Fruit fly (Drosophila melanogaster) whole organism, prepupa: Measurements from ENCODE around the gene Tlk.

Source experiments
- Blimp-1 ChIP-seq: fragments of 200-800 bp; sonication (Bioruptor generic); optimal IDR thresholded peaks from 3 replicates; lab custom pipeline; 2017; ENCODE audit warnings: missing biosample characterization, missing genetic modification characterization, mild to moderate bottlenecking, moderate library complexity, missing genetic modification reagents
- CG16779 ChIP-seq: fragments of 200-800 bp; sonication (Bioruptor generic); optimal IDR thresholded peaks from 3 replicates; lab custom pipeline; 2017; ENCODE audit warnings: missing biosample characterization, mild to moderate bottlenecking, missing genetic modification characterization
- CG6808 ChIP-seq: fragments of 200-800 bp; sonication (Bioruptor generic); optimal IDR thresholded peaks from 3 replicates; lab custom pipeline; 2017; ENCODE audit warnings: missing biosample characterization, missing genetic modification characterization, mild to moderate bottlenecking, moderate library complexity, missing genetic modification reagents
- CG8119 ChIP-seq: fragments of 200-800 bp; sonication (Bioruptor generic); IDR thresholded peaks from 3 replicates; pipeline ENCODE4 v1.3.6; 2022; ENCODE audit warnings: missing biosample characterization, missing genetic modification characterization
- Gug ChIP-seq: fragments of 200-800 bp; sonication (Bioruptor generic); IDR thresholded peaks from 2 replicates; pipeline ENCODE4 v1.3.6; 2022; ENCODE audit warnings: missing biosample characterization, missing genetic modification characterization
- cyc ChIP-seq: fragments of 200-800 bp; sonication (Bioruptor generic); optimal IDR thresholded peaks from 3 replicates; lab custom pipeline; 2016; ENCODE audit warnings: missing biosample characterization, missing genetic modification characterization
- dac ChIP-seq: fragments of 200-800 bp; sonication (Bioruptor generic); optimal IDR thresholded peaks from 2 replicates; lab custom pipeline; 2017; ENCODE audit warnings: missing biosample characterization, mild to moderate bottlenecking, missing genetic modification characterization
- fd59A ChIP-seq: fragments of 200-800 bp; sonication (Bioruptor generic); optimal IDR thresholded peaks from 2 replicates; lab custom pipeline; 2017; ENCODE audit warnings: missing biosample characterization, mild to moderate bottlenecking, missing genetic modification characterization, missing genetic modification reagents
- pdm3 ChIP-seq: fragments of 200-800 bp; sonication (Bioruptor generic); optimal IDR thresholded peaks from 3 replicates; lab custom pipeline; 2016; ENCODE audit warnings: missing biosample characterization, missing genetic modification characterization
- vri ChIP-seq: fragments of 200-800 bp; sonication (Bioruptor generic); optimal IDR thresholded peaks from 3 replicates; lab custom pipeline; 2016; ENCODE audit warnings: missing biosample characterization, mild to moderate bottlenecking, missing genetic modification characterization

DNA sequence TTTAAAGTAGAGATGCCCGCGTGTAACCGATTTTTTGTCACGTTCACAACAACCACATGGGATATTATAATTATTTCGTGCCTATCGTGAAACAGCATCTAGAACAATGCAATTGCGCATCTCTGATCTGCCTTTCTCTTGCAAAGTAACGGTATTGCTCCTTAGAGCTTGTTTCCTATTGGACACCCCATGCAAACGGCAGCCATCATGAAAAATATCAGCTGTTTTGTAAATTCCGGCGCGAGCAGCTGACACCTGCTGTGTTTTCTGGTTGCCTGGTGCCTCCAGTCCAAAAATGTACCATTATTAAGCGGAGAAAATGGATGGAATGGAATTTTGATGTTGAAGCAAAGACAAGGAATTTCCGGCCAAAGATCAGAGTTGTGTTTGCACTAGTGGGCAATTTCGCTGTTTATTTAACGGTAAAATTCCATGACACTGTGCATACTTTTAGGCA lies 15.6 kb upstream of the Tlk start:
- TF ChIP-seq pdm3 (no peak), CG8119 (no peak), Gug (no peak), cyc (GFP tag; lab: Kevin White, UChicago) (no peak), vri (GFP tag; lab: Kevin White, UChicago) (no peak), CG16779 (no peak), dac (GFP tag; lab: Kevin White, UChicago) (no peak), Blimp-1 (no peak), CG6808 (GFP tag; lab: Kevin White, UChicago) (no peak), fd59A (GFP tag; lab: Kevin White, UChicago) (no peak)
